Worm (Caenorhabditis elegans): ENCODE results near the gene C23F12.3.
A peak's percentile ranks its signal among the peaks of the same experiment; 100 is the strongest.

ce11 chrX:9441512-9441911 lies 50.1 kb downstream of the C23F12.3 start, which contains the start of gene memb-1:
- TF ChIP-seq nhr-80 (tag; optimal IDR thresholded peaks at IDR 0.05), result peak; percentile 64
- no peak for TF ChIP-seq hmg-20 (GFP tag; IDR thresholded peaks at IDR 0.05)
- no peak for TF ChIP-seq nhr-27 (tag; optimal IDR thresholded peaks at IDR 0.05)
- TF ChIP-seq snpc-4 (GFP tag; optimal IDR thresholded peaks at IDR 0.05), result no peak
- TF ChIP-seq snpc-4 (tag; optimal IDR thresholded peaks at IDR 0.05), result peak in 1 of 4 experiments; percentile 67
- no peak for TF ChIP-seq cebp-1 (GFP tag; IDR thresholded peaks at IDR 0.05)
- no peak for TF ChIP-seq cebp-1 (tag; optimal IDR thresholded peaks at IDR 0.05)

Measured in whole organism, young adult.